Fruit fly (Drosophila melanogaster) whole organism, adult: ENCODE data around the gene CG5126.

ENCODE experiments used
- CG11617 ChIP-seq: fragments of 200-800 bp; sonication (Bioruptor generic); optimal IDR thresholded peaks from 2 replicates; lab custom pipeline; 2017; ENCODE audit warnings: mild to moderate bottlenecking, missing biosample characterization, missing genetic modification reagents, missing genetic modification characterization
- CG12768 ChIP-seq: fragments of 200-800 bp; sonication (Bioruptor generic); optimal IDR thresholded peaks from 2 replicates; lab custom pipeline; 2017; ENCODE audit warnings: missing biosample characterization, missing genetic modification characterization, mild to moderate bottlenecking, moderate library complexity, missing genetic modification reagents
- CG14711 ChIP-seq: fragments of 200-800 bp; sonication (Bioruptor generic); optimal IDR thresholded peaks from 2 replicates; lab custom pipeline; 2018; ENCODE audit warnings: missing biosample characterization, mild to moderate bottlenecking, missing genetic modification characterization, moderate library complexity
- CG1620 ChIP-seq: fragments of 200-800 bp; sonication (Bioruptor generic); optimal IDR thresholded peaks from 2 replicates; lab custom pipeline; 2016; ENCODE audit warnings: missing biosample characterization, missing genetic modification characterization
- CG33017 ChIP-seq: fragments of 200-800 bp; sonication (Bioruptor generic); optimal IDR thresholded peaks from 2 replicates; lab custom pipeline; 2018; ENCODE audit warnings: missing biosample characterization, mild to moderate bottlenecking, missing genetic modification characterization, moderate library complexity
- CG5204 ChIP-seq: fragments of 200-800 bp; sonication (Bioruptor generic); optimal IDR thresholded peaks from 2 replicates; lab custom pipeline; 2016; ENCODE audit warnings: missing biosample characterization, missing genetic modification characterization
- CG7045 ChIP-seq: fragments of 200-800 bp; sonication (Bioruptor generic); optimal IDR thresholded peaks from 2 replicates; lab custom pipeline; 2017; ENCODE audit warnings: missing biosample characterization, mild to moderate bottlenecking, missing genetic modification characterization
- CG7101 ChIP-seq: fragments of 200-800 bp; sonication (Bioruptor generic); optimal IDR thresholded peaks from 2 replicates; lab custom pipeline; 2018; ENCODE audit warnings: missing biosample characterization, mild to moderate bottlenecking, missing genetic modification characterization, moderate library complexity
- Clk ChIP-seq: fragments of 200-800 bp; sonication (Bioruptor generic); optimal IDR thresholded peaks from 2 replicates; lab custom pipeline; 2017; ENCODE audit warnings: missing biosample characterization, missing genetic modification characterization
- Crg-1 ChIP-seq: fragments of 200-800 bp; sonication (Bioruptor generic); optimal IDR thresholded peaks from 2 replicates; lab custom pipeline; 2016; ENCODE audit warnings: missing biosample characterization, missing genetic modification characterization
- Hr96 ChIP-seq: fragments of 200-800 bp; sonication (Bioruptor generic); optimal IDR thresholded peaks from 2 replicates; lab custom pipeline; 2016; ENCODE audit warnings: missing biosample characterization, missing genetic modification characterization
- Mnt ChIP-seq: fragments of 200-800 bp; sonication (Bioruptor generic); optimal IDR thresholded peaks from 2 replicates; lab custom pipeline; 2016; ENCODE audit warnings: missing biosample characterization, mild to moderate bottlenecking, missing genetic modification characterization
- bab1 ChIP-seq: fragments of 200-800 bp; sonication (Bioruptor generic); optimal IDR thresholded peaks from 3 replicates; lab custom pipeline; 2019; ENCODE audit warnings: missing biosample characterization, mild to moderate bottlenecking, missing genetic modification characterization, moderate library complexity
- cic ChIP-seq: fragments of 200-800 bp; sonication (Bioruptor generic); optimal IDR thresholded peaks from 2 replicates; lab custom pipeline; 2017; ENCODE audit warnings: missing biosample characterization, mild to moderate bottlenecking, missing genetic modification characterization, moderate library complexity
- cnc ChIP-seq, 2 experiments: fragments of >200 bp; optimal IDR thresholded peaks; 2 replicates each; lab custom pipeline; 2017
- kay ChIP-seq: fragments of 200-800 bp; sonication (Bioruptor generic); peaks from one replicate; lab custom pipeline; 2016; ENCODE audit warnings: missing biosample characterization, missing genetic modification characterization, borderline replicate concordance
- ovo ChIP-seq: fragments of 200-800 bp; sonication (Bioruptor generic); optimal IDR thresholded peaks from 2 replicates; lab custom pipeline; 2016; ENCODE audit warnings: missing biosample characterization, missing genetic modification characterization
- pad ChIP-seq: fragments of 200-800 bp; sonication (Bioruptor generic); optimal IDR thresholded peaks from 3 replicates; lab custom pipeline; 2017; ENCODE audit warnings: missing biosample characterization, missing genetic modification characterization, mild to moderate bottlenecking, moderate library complexity, missing genetic modification reagents
- tj ChIP-seq: fragments of 200-800 bp; sonication (Bioruptor generic); optimal IDR thresholded peaks from 3 replicates; lab custom pipeline; 2017; ENCODE audit warnings: missing biosample characterization, mild to moderate bottlenecking, missing genetic modification characterization, moderate library complexity
- toe ChIP-seq: fragments of 200-800 bp; sonication (Bioruptor generic); optimal IDR thresholded peaks from 2 replicates; lab custom pipeline; 2016; ENCODE audit warnings: missing biosample characterization, missing genetic modification characterization

Gene CG5126

DNA sequence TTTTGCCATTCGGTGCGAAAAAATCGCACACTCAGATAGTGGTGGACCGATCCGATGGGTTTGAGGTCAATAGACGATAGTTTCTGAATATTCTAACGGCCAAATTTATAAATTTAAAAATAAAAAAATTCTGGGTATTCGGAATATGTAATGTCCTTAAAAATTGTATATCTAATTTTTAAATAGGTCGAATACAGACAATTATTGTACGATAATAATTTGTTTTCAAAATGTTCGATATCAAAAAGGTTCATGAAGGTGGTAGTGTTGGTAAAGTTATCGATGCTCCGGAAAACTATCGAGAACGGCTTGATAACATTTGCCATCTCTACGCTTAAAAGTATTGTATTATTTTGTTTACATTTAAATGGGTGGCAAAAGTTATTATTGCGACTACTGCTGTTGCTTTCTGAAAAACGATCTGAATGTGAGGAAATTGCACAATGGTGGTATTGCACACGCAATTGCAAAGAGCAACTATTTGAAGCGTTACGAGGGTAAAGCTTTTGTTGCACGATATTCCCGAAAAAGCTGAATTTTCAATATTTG is 13.9 kb downstream of the CG5126 start, which contains the start of the genes CG31922 and Plap:
CG31922 (plus strand) TSS at position 315 of the 549 bp plus-strand sequence.
Plap (minus strand) TSS at position 499 of the 549 bp plus-strand sequence.
- TF ChIP-seq CG7101 (tag; lab: Kevin White, UChicago), result peak; percentile 78
- TF ChIP-seq CG7045, result peak; percentile 66
- TF ChIP-seq Hr96 (GFP tag; lab: Kevin White, UChicago), result peak; percentile 80
- peak; percentile 89 for TF ChIP-seq tj
- no peak for TF ChIP-seq CG5204 (GFP tag; lab: Kevin White, UChicago)
- TF ChIP-seq Mnt (GFP tag; lab: Kevin White, UChicago), result peak; percentile 77
- TF ChIP-seq CG1620 (GFP tag; lab: Kevin White, UChicago), result peak; percentile 90
- TF ChIP-seq cic (GFP tag; lab: Kevin White, UChicago), result peak; percentile 92
- peak; percentile 62 for TF ChIP-seq pad (GFP tag; lab: Kevin White, UChicago)
- peak; percentile 80 for TF ChIP-seq CG12768 (GFP tag; lab: Kevin White, UChicago)
- TF ChIP-seq CG11617 (GFP tag; lab: Kevin White, UChicago), result peak; percentile 79
- no peak for TF ChIP-seq kay
- TF ChIP-seq CG33017, result peak; percentile 65
- peak; percentile 56 for TF ChIP-seq CG14711
- TF ChIP-seq ovo (GFP tag; lab: Kevin White, UChicago), result peak; percentile 74
- no peak for TF ChIP-seq cnc (optimal IDR thresholded peaks at IDR 0.05; lab: Kevin White, UChicago)
- TF ChIP-seq bab1 (GFP tag; lab: Kevin White, UChicago), result peak; percentile 69
- peak; percentile 92 for TF ChIP-seq toe
- peak; percentile 77 for TF ChIP-seq Crg-1 (GFP tag; lab: Kevin White, UChicago)
- TF ChIP-seq Clk, result peak; percentile 53

DNA sequence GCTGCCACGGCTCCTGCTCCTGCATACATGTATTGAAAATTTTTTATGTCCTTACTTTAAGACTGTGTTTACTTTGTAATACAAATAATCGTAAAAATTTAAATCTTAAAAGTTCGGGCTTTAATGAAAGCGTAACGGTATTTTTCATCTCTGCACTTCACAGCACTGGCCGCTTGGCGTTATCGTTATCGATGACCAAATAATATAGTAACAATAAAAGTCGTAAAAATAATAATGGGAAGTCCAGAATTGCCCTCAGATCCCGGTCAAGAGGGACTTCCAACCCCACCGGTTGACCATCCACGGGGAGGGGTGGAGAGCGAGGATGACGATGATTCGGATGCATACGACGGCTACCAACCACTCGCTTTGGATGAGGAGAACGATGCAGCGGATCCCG is 17.5 kb downstream of the CG5126 start, which contains the start of gene CG14341:
CG14341 (plus strand) TSS at position 181 of the 400 bp plus-strand sequence.
- TF ChIP-seq CG11617 (GFP tag; lab: Kevin White, UChicago) (no peak), bab1 (GFP tag; lab: Kevin White, UChicago) (no peak), CG7045 (no peak), CG12768 (GFP tag; lab: Kevin White, UChicago) (no peak), Hr96 (GFP tag; lab: Kevin White, UChicago) (no peak), CG7101 (tag; lab: Kevin White, UChicago) (no peak), pad (GFP tag; lab: Kevin White, UChicago) (no peak), Mnt (GFP tag; lab: Kevin White, UChicago) (no peak), Crg-1 (GFP tag; lab: Kevin White, UChicago) (no peak), CG5204 (GFP tag; lab: Kevin White, UChicago) (no peak), ovo (GFP tag; lab: Kevin White, UChicago) (no peak), cic (GFP tag; lab: Kevin White, UChicago) (no peak), CG1620 (GFP tag; lab: Kevin White, UChicago) (no peak), Clk (no peak), CG14711 (no peak)

DNA sequence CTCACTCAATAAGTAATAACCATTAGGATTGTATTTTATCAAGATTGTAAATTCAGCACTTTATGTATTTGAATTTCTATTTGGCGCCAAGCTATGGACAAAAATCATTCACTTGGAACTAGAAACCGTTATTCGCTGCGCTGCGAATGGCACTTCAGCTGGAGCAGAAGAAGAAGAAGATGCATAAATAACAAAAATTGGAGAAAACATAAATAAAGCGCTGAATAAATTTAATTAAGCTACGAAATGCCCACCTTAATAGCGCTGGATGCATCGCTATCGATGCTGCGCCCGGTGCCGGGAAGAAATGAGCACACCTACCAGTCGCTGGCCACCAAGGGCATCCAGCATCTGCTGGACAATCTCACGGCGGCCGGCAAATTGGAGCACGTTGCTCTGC is 19.5 kb downstream of the CG5126 start, which contains the start of gene IntS14:
IntS14 (plus strand) TSS at position 150 of the 400 bp plus-strand sequence.
- no peak for TF ChIP-seq cic (GFP tag; lab: Kevin White, UChicago)
- no peak for TF ChIP-seq CG33017
- TF ChIP-seq tj, result peak; percentile 88
- TF ChIP-seq pad (GFP tag; lab: Kevin White, UChicago), result no peak
- no peak for TF ChIP-seq CG12768 (GFP tag; lab: Kevin White, UChicago)
- peak; percentile 92 for TF ChIP-seq ovo (GFP tag; lab: Kevin White, UChicago)
- no peak for TF ChIP-seq CG7101 (tag; lab: Kevin White, UChicago)
- TF ChIP-seq Clk, result no peak
- peak; percentile 13 for TF ChIP-seq bab1 (GFP tag; lab: Kevin White, UChicago)
- no peak for TF ChIP-seq Hr96 (GFP tag; lab: Kevin White, UChicago)

DNA sequence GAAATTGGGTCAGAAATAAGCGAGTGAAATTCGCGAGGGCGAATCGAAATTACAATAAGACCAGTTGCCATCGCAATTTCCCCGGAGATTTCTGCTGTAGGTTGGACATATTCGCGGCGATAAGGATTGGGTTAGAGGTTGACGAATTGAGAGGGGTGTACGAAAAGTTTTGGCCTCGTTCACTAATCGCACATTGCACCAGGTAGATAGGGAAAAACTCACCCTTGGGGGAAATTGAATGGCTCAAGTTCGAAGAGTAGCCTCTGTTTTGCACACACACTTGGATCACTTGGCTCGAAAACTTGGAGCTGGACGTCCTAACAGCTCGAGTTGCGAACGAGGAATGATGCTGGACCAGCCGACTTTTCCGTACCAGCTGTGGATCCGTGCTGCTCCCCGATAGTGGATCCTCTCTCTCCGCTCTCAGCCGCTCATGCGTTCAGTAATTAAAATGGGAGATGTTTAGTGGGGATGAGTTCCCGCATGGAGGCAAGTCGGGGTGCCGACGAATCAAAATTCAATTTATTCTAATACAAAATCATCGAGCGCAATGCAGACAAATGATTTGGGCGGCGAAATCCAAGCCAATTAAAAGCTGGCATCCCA is 20.2 kb downstream of the CG5126 start, which contains the start of gene CG5080:
CG5080 (minus strand) TSS at position 349 of the 606 bp plus-strand sequence.
- TF ChIP-seq CG33017 (no peak), Hr96 (GFP tag; lab: Kevin White, UChicago) (no peak), CG11617 (GFP tag; lab: Kevin White, UChicago) (no peak), bab1 (GFP tag; lab: Kevin White, UChicago) (no peak), Crg-1 (GFP tag; lab: Kevin White, UChicago) (no peak), toe (no peak)

DNA sequence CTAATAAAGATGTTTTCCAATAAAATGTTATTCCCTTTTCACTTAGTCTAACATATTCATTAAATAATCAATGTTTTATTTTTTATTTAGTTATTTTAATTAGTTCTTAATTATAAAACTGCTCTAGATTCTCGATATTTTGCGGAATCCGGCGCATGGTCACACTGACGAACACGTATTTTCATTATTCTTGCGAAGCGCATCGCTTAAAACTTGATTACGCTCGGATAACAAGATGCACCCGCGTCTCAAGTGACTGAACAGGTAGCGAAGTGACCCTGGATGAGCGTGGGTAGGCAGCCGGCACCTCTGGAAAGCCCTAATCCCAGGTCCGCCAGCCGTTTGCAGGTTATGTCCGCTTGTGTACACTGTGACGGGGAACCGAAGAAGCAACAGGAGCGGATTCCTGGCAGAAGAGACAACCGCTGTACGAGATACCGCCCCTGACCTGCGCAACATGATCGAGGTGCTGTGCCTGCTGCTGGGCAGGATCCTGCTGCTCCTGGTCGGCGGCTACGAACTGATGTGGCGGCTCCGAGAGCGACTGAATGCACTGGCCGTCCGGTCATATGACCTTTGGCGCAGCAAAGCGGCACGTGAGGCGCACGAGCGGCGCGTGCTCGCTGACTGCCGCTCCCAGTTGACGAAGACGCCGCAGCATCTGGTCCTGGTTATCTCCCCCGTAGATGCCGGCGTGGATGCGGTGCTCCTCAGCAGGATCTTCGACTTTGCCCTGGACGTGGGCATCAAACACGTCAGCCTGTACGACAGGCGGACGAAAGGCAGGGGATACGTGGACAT is 25.1 kb downstream of the CG5126 start, which contains the start of gene Tango14:
Tango14 (plus strand) TSS at position 143 of the 801 bp plus-strand sequence.
- no peak for TF ChIP-seq CG14711
